Worm (Caenorhabditis elegans) whole organism, young adult: Measurements from ENCODE around the gene Y19D2B.1.
"Not testable (repeated sequence)": the region's sequence is repeated elsewhere in the genome, so short reads cannot be mapped to it uniquely, and the experiment has no call there.

Experiments
- nfya-1 ChIP-seq: sonication (generic microtip); optimal IDR thresholded peaks from 2 replicates; lab custom pipeline; 2017; ENCODE audit warnings: antibody characterized with exemption, missing compliant biosample characterization, missing genetic modification characterization, borderline replicate concordance; ENCODE audit not compliant: insufficient read depth
- tlf-1 ChIP-seq: fragments of 200-800 bp; sonication (Bioruptor generic); optimal IDR thresholded peaks from 2 replicates; lab custom pipeline; 2018; ENCODE audit warnings: mild to moderate bottlenecking, missing genetic modification characterization, missing compliant biosample characterization

- not testable (repeated sequence) for TF ChIP-seq tlf-1; nfya-1 (tag; lab: Kevin White, UChicago)
These were observed 18.4 kb downstream of the Y19D2B.1 start, which contains the start of gene sra-12 for ce11 chrII:10904379-10904778.
